Worm (Caenorhabditis elegans) whole organism, young adult: ENCODE data around the gene W04E12.5.

Experiments
- B0035.1 ChIP-seq: sonication (generic microtip); optimal IDR thresholded peaks from 2 replicates; lab custom pipeline; 2016; ENCODE audit warnings: missing genetic modification characterization, mild to moderate bottlenecking, missing compliant biosample characterization, missing genotype, missing genetic modification reagents
- F10E7.11 ChIP-seq: sonication (generic microtip); optimal IDR thresholded peaks from 2 replicates; lab custom pipeline; 2017; ENCODE audit warnings: mild to moderate bottlenecking, missing genetic modification characterization, moderate library complexity, missing compliant biosample characterization
- F33H1.4 ChIP-seq: fragments of 200-800 bp; sonication (Bioruptor generic); IDR thresholded peaks from 2 replicates; pipeline ENCODE4 v1.3.6; 2022; ENCODE audit warnings: missing genetic modification reagents, missing genetic modification characterization, missing compliant biosample characterization
- F37B4.10 ChIP-seq: fragments of 200-800 bp; sonication (Bioruptor generic); IDR thresholded peaks from 2 replicates; pipeline ENCODE4 v1.3.6; 2022; ENCODE audit warnings: missing genetic modification characterization, missing compliant biosample characterization
- F39B2.1 ChIP-seq: fragments of 200-800 bp; sonication (Bioruptor generic); IDR thresholded peaks from 2 replicates; pipeline ENCODE4 v1.3.6; 2022; ENCODE audit warnings: missing genetic modification reagents, missing genetic modification characterization, missing compliant biosample characterization
- F49E8.2 ChIP-seq: sonication (generic microtip); optimal IDR thresholded peaks from 3 replicates; lab custom pipeline; 2017; ENCODE audit warnings: missing genetic modification characterization, mild to moderate bottlenecking, missing compliant biosample characterization, antibody characterized with exemption, moderate library complexity; ENCODE audit not compliant: insufficient read depth
- K12H6.12 ChIP-seq: fragments of 200-800 bp; sonication (Bioruptor generic); optimal IDR thresholded peaks from 2 replicates; lab custom pipeline; 2018; ENCODE audit warnings: mild to moderate bottlenecking, missing genetic modification characterization, missing compliant biosample characterization
- Y53F4B.3 ChIP-seq: fragments of 200-800 bp; sonication (Bioruptor generic); IDR thresholded peaks from 2 replicates; pipeline ENCODE4 v1.3.6; 2022; ENCODE audit warnings: missing genetic modification reagents, missing genetic modification characterization, missing compliant biosample characterization
- Y56A3A.18 ChIP-seq: fragments of 200-800 bp; sonication (Bioruptor generic); IDR thresholded peaks from 2 replicates; pipeline ENCODE4 v1.3.6; 2022; ENCODE audit warnings: missing genetic modification reagents, missing genetic modification characterization, missing compliant biosample characterization
- Y67H2A.10 ChIP-seq: fragments of 200-800 bp; sonication (Bioruptor generic); conservative IDR thresholded peaks from 2 replicates; pipeline ENCODE4 v1.3.6; 2022; ENCODE audit warnings: missing genetic modification reagents, missing genetic modification characterization, missing compliant biosample characterization
- Y79H2A.3 ChIP-seq: fragments of 200-800 bp; sonication (Bioruptor generic); conservative IDR thresholded peaks from 2 replicates; pipeline ENCODE4 v1.3.6; 2022; ENCODE audit warnings: missing genetic modification reagents, missing genetic modification characterization, missing compliant biosample characterization
- atf-7 ChIP-seq: sonication (generic microtip); optimal IDR thresholded peaks from 2 replicates; lab custom pipeline; 2017; ENCODE audit warnings: mild to moderate bottlenecking, missing genetic modification characterization, missing compliant biosample characterization
- bed-1 ChIP-seq: fragments of 200-800 bp; sonication (Bioruptor generic); IDR thresholded peaks from 2 replicates; pipeline ENCODE4 v1.3.6; 2022; ENCODE audit warnings: missing genetic modification reagents, missing genetic modification characterization, missing compliant biosample characterization
- ceh-58 ChIP-seq: fragments of 200-800 bp; sonication (Bioruptor generic); IDR thresholded peaks from 2 replicates; pipeline ENCODE4 v1.3.6; 2022; ENCODE audit warnings: missing genetic modification characterization, missing compliant biosample characterization
- ceh-91 ChIP-seq: fragments of 200-800 bp; sonication (Bioruptor generic); IDR thresholded peaks from 2 replicates; pipeline ENCODE4 v1.3.6; 2022; ENCODE audit warnings: missing genetic modification reagents, missing genetic modification characterization, missing compliant biosample characterization
- die-1 ChIP-seq: sonication (generic microtip); optimal IDR thresholded peaks from 2 replicates; lab custom pipeline; 2016; ENCODE audit warnings: missing genotype, mild to moderate bottlenecking, missing genetic modification characterization, missing compliant biosample characterization
- dox-1 ChIP-seq: fragments of 200-800 bp; sonication (Bioruptor generic); IDR thresholded peaks from 2 replicates; pipeline ENCODE4 v1.3.6; 2022; ENCODE audit warnings: missing genetic modification reagents, missing genetic modification characterization, missing compliant biosample characterization
- egl-44 ChIP-seq: fragments of 200-800 bp; sonication (Bioruptor generic); IDR thresholded peaks from 2 replicates; pipeline ENCODE4 v1.3.6; 2022; ENCODE audit warnings: missing genetic modification reagents, missing genetic modification characterization, missing compliant biosample characterization
- egrh-3 ChIP-seq: fragments of 200-800 bp; sonication (Bioruptor generic); IDR thresholded peaks from 2 replicates; pipeline ENCODE4 v1.3.6; 2022; ENCODE audit warnings: missing genetic modification reagents, missing genetic modification characterization, missing compliant biosample characterization
- gei-17 ChIP-seq: fragments of 200-800 bp; sonication (Bioruptor generic); optimal IDR thresholded peaks from 2 replicates; lab custom pipeline; 2018; ENCODE audit warnings: mild to moderate bottlenecking, missing genetic modification characterization, missing compliant biosample characterization
- hsf-1 ChIP-seq: fragments of 200-800 bp; sonication (Bioruptor generic); IDR thresholded peaks from 2 replicates; pipeline ENCODE4 v1.3.6; 2022; ENCODE audit warnings: missing genetic modification reagents, missing genetic modification characterization, missing compliant biosample characterization
- lin-40 ChIP-seq: sonication (generic microtip); optimal IDR thresholded peaks from 2 replicates; lab custom pipeline; 2016; ENCODE audit warnings: missing genetic modification characterization, mild to moderate bottlenecking, missing compliant biosample characterization, missing genotype, missing genetic modification reagents
- lsl-1 ChIP-seq: fragments of 200-800 bp; sonication (Bioruptor generic); optimal IDR thresholded peaks from 2 replicates; lab custom pipeline; 2018; ENCODE audit warnings: mild to moderate bottlenecking, missing genetic modification characterization, moderate library complexity, missing compliant biosample characterization
- mel-28 ChIP-seq: sonication (generic microtip); optimal IDR thresholded peaks from 2 replicates; lab custom pipeline; 2016; ENCODE audit warnings: borderline replicate concordance, mild to moderate bottlenecking, missing genetic modification characterization, missing compliant biosample characterization
- nfya-1 ChIP-seq: sonication (generic microtip); optimal IDR thresholded peaks from 2 replicates; lab custom pipeline; 2017; ENCODE audit warnings: antibody characterized with exemption, missing compliant biosample characterization, missing genetic modification characterization, borderline replicate concordance; ENCODE audit not compliant: insufficient read depth
- nfya-2 ChIP-seq: fragments of 200-800 bp; sonication (Bioruptor generic); IDR thresholded peaks from 2 replicates; pipeline ENCODE4 v1.3.6; 2022; ENCODE audit warnings: missing genetic modification reagents, missing genetic modification characterization, missing compliant biosample characterization
- nhr-80 ChIP-seq: sonication (generic microtip); optimal IDR thresholded peaks from 2 replicates; lab custom pipeline; 2016; ENCODE audit warnings: missing genetic modification characterization, missing compliant biosample characterization
- pha-4 ChIP-seq: fragments of 150-350 bp; sonication (generic microtip); optimal IDR thresholded peaks from 2 replicates; lab custom pipeline; 2014; ENCODE audit warnings: missing biosample characterization, missing genetic modification reagents, missing genetic modification characterization
- rcor-1 ChIP-seq: fragments of 200-800 bp; sonication (Bioruptor generic); IDR thresholded peaks from 2 replicates; pipeline ENCODE4 v1.3.6; 2022; ENCODE audit warnings: missing genetic modification reagents, missing genetic modification characterization, missing compliant biosample characterization
- sdz-38 ChIP-seq: sonication (generic microtip); optimal IDR thresholded peaks from 2 replicates; lab custom pipeline; 2016; ENCODE audit warnings: missing genotype, missing genetic modification characterization, missing compliant biosample characterization
- somi-1 ChIP-seq: fragments of 200-800 bp; sonication (Bioruptor generic); optimal IDR thresholded peaks from 2 replicates; lab custom pipeline; 2018; ENCODE audit warnings: mild to moderate bottlenecking, missing genetic modification characterization, missing compliant biosample characterization
- sptf-2 ChIP-seq: fragments of 200-800 bp; sonication (Bioruptor generic); optimal IDR thresholded peaks from 2 replicates; lab custom pipeline; 2018; ENCODE audit warnings: mild to moderate bottlenecking, missing genetic modification characterization, missing compliant biosample characterization
- tbp1 ChIP-seq: fragments of 200-800 bp; sonication (Bioruptor generic); optimal IDR thresholded peaks from 2 replicates; lab custom pipeline; 2018; ENCODE audit warnings: mild to moderate bottlenecking, missing genetic modification characterization, missing compliant biosample characterization
- xnd-1 ChIP-seq: sonication (generic microtip); optimal IDR thresholded peaks from 2 replicates; lab custom pipeline; 2016; ENCODE audit warnings: missing genotype, missing genetic modification reagents, missing genetic modification characterization, missing compliant biosample characterization
- zfh-2 ChIP-seq: fragments of 200-800 bp; sonication (Bioruptor generic); conservative IDR thresholded peaks from 2 replicates; pipeline ENCODE4 v1.3.6; 2022; ENCODE audit warnings: missing genetic modification reagents, missing genetic modification characterization, missing compliant biosample characterization
- ztf-22 ChIP-seq: fragments of 200-800 bp; sonication (Bioruptor generic); optimal IDR thresholded peaks from 2 replicates; lab custom pipeline; 2018; ENCODE audit warnings: mild to moderate bottlenecking, missing genetic modification characterization, moderate library complexity, missing compliant biosample characterization
- ztf-3 ChIP-seq: fragments of 200-800 bp; sonication (Bioruptor generic); optimal IDR thresholded peaks from 2 replicates; lab custom pipeline; 2018; ENCODE audit warnings: mild to moderate bottlenecking, missing genetic modification characterization, missing compliant biosample characterization

The W04E12.5 gene

ce11 chrV:19779220-19779619 lies 33.3 kb downstream of the W04E12.5 start:
- TF ChIP-seq Y53F4B.3 (GFP tag; lab: Robert Waterston, UW) (no peak), hsf-1 (GFP tag; lab: Robert Waterston, UW) (peak; percentile 91)
- TF ChIP-seq, all 124 proteins: peak for 1

DNA sequence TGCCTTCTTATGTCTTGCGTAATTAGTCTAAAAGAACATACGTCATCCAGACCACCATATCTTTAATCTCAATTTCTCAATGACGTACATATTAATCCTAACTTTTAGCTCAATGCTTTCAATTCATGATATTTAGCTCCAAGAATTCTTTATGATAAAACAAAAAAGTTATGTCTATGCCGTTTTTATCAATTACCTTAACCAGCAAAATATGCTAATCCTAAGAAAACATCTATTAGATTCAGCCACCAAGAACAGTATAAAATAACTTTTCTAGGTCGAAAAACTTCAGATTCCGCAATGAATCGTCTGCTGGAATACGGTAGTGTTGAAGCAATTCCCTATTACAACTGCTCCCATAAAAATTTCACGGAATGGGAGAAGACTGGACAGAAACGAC lies 37.9 kb downstream of the W04E12.5 start, which contains the start of gene srt-45:
srt-45 (plus strand) TSS at position 301 of the 400 bp plus-strand sequence.
- no peak for TF ChIP-seq gei-17 (GFP tag; lab: Kevin White, UChicago)
- no peak for TF ChIP-seq ceh-91 (GFP tag; lab: Robert Waterston, UW)
- TF ChIP-seq F33H1.4, result no peak
- TF ChIP-seq F10E7.11 (tag; lab: Kevin White, UChicago), result no peak
- no peak for TF ChIP-seq sptf-2 (GFP tag; lab: Kevin White, UChicago)
- no peak for TF ChIP-seq sdz-38 (tag; lab: Kevin White, UChicago)
- TF ChIP-seq K12H6.12 (tag; lab: Kevin White, UChicago), result no peak
- TF ChIP-seq egl-44 (GFP tag; lab: Robert Waterston, UW), result no peak
- no peak for TF ChIP-seq nfya-2 (GFP tag; lab: Robert Waterston, UW)
- TF ChIP-seq xnd-1 (tag; lab: Kevin White, UChicago), result no peak
- no peak for TF ChIP-seq somi-1 (GFP tag; lab: Kevin White, UChicago)
- no peak for TF ChIP-seq Y56A3A.18
- TF ChIP-seq zfh-2 (GFP tag; lab: Robert Waterston, UW), result no peak
- no peak for TF ChIP-seq nfya-1
- no peak for TF ChIP-seq Y67H2A.10 (GFP tag; lab: Robert Waterston, UW)
- TF ChIP-seq F37B4.10, result no peak
- no peak for TF ChIP-seq lin-40 (tag; lab: Kevin White, UChicago)
- TF ChIP-seq bed-1 (GFP tag; lab: Robert Waterston, UW), result no peak
- TF ChIP-seq ztf-3 (GFP tag; lab: Kevin White, UChicago), result no peak
- no peak for TF ChIP-seq atf-7 (tag; lab: Kevin White, UChicago)

DNA sequence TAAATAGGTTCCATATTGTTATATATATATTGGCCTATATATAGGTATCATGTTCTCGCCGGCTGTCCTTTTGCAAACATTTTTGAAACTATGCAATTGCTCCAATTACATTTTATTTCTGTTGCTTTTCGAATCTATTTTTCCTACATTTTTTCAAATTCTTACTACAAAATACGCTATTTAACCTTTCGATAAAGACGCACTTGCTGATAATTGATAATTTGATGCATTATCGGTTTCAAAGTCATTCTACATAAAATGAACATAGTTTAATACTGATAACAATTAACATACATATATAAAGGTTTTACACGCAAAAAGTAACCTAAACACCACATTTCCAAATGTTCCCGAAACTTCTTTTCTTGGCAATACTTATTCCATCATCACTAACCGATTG lies 42.4 kb downstream of the W04E12.5 start, which contains the start of gene clec-258:
clec-258 (plus strand) TSS at position 81 of the 400 bp plus-strand sequence.
- TF ChIP-seq nhr-80 (tag; lab: Kevin White, UChicago) (peak; percentile 56), ceh-58 (GFP tag; lab: Robert Waterston, UW) (no peak)

ce11 chrV:19790248-19790647 lies 44.3 kb downstream of the W04E12.5 start:
- no peak for TF ChIP-seq rcor-1
- peak; percentile 82 for TF ChIP-seq zfh-2 (GFP tag; lab: Robert Waterston, UW)
- no peak for TF ChIP-seq F49E8.2 (tag; lab: Kevin White, UChicago)
- peak; percentile 30; the same call in 1 of the 2 replicates for TF ChIP-seq egrh-3 (GFP tag; lab: Robert Waterston, UW)

DNA sequence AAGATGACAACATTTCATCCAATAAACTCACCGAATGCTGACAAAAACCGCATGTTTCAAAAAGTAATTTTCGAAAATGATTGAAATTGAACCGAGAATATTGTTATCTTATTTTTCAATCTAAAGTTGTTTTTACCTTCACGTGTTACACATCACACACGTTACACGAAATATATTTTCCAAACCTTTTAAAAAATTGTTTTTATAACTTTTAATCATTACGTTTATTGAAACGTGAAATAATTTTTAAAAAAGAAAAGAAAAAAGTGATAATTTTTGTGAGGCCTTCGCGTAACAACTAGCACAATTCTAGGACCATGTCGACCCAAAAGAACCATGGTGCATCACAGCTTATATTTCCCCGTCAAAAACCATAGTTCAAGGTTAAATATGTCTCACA lies 49.0 kb downstream of the W04E12.5 start, which contains the start of gene M162.7:
M162.7 (minus strand) TSS at position 101 of the 400 bp plus-strand sequence.
- TF ChIP-seq mel-28 (tag; lab: Kevin White, UChicago), result no peak
- TF ChIP-seq B0035.1 (tag; lab: Kevin White, UChicago), result no peak
- no peak for TF ChIP-seq dox-1 (GFP tag; lab: Robert Waterston, UW)
- TF ChIP-seq Y79H2A.3 (GFP tag; lab: Robert Waterston, UW), result no peak
- no peak for TF ChIP-seq lsl-1
- no peak for TF ChIP-seq Y53F4B.3 (GFP tag; lab: Robert Waterston, UW)
- TF ChIP-seq tbp1, result no peak
- TF ChIP-seq ztf-22 (GFP tag; lab: Kevin White, UChicago), result no peak
- TF ChIP-seq F39B2.1 (GFP tag; lab: Robert Waterston, UW), result no peak
- no peak for TF ChIP-seq pha-4
- TF ChIP-seq die-1 (tag; lab: Kevin White, UChicago), result no peak
